Worm (Caenorhabditis elegans) whole organism, L3 larva: ENCODE results near the gene rpn-3.

ENCODE experiments used
- ama-1 ChIP-seq: fragments of 150-350 bp; optimal IDR thresholded peaks from 2 replicates; lab custom pipeline; 2018
- ceh-82 ChIP-seq: fragments of 150-350 bp; optimal IDR thresholded peaks from 2 replicates; lab custom pipeline; 2014; ENCODE audit warnings: missing biosample characterization, missing genetic modification characterization
- daf-12 ChIP-seq: fragments of 150-350 bp; optimal IDR thresholded peaks from 2 replicates; lab custom pipeline; 2014; ENCODE audit warnings: missing biosample characterization, missing genetic modification reagents, missing genetic modification characterization
- fkh-10 ChIP-seq: sonication (generic microtip); optimal IDR thresholded peaks from 2 replicates; lab custom pipeline; 2017; ENCODE audit warnings: missing biosample characterization, missing genetic modification reagents, missing genetic modification characterization
- fos-1 ChIP-seq: fragments of 150-350 bp; optimal IDR thresholded peaks from 2 replicates; lab custom pipeline; 2014; ENCODE audit warnings: missing biosample characterization, missing genetic modification characterization
- pqm-1 ChIP-seq: fragments of 150-350 bp; optimal IDR thresholded peaks from 2 replicates; lab custom pipeline; 2017; ENCODE audit warnings: missing biosample characterization, missing genetic modification characterization, inconsistent platforms
- unc-62 ChIP-seq: fragments of 150-350 bp; sonication (generic microtip); optimal IDR thresholded peaks from 4 replicates; lab custom pipeline; 2014; ENCODE audit warnings: missing biosample characterization, missing genetic modification reagents, missing genetic modification characterization

DNA sequence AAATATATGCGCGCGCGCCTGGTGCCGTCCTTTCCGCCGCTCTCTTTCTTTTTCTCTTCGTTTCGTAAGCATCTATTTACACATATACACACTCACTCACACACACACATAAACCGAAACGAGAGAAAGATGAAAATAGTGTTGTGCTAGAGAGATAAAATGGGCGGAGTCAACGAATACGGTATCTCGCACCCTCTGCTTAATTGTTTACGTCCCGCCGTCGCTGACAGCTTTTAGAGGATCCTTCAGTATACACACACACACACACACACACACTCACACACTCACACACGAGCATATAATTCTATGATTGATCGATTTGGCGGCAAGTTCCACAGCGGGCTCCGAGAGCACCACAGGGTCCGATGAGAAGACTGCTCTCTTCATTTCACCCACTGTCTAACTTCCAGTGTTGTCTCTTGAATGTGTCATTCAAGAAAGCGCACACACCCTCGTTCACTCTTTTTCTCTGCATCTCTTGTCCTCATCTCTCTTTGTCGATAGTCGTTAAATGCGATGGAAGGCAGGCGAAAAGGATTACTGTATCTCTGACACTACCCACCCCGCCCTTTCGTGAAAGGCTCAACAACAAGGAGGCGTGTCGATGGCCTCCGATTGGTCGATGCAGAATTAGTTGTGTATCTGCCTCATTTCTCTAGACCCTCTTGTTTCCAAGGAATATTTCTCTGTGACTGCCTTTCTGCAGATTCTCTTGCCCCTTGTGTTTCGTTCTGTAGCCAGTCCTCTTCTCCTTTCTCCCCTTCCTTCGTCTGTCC is 29.8 kb upstream of the rpn-3 start:
- TF ChIP-seq pqm-1 (tag; lab: Kevin White, UChicago) (peak; percentile 79), ama-1 (lab: Kevin White, UChicago) (no peak), unc-62 (GFP tag; lab: Kevin White, UChicago) (peak; percentile 94), daf-12 (tag; lab: Kevin White, UChicago) (no peak), fkh-10 (GFP tag; lab: Kevin White, UChicago) (peak; percentile 58), fos-1 (no peak), ceh-82 (tag; lab: Kevin White, UChicago) (peak; percentile 89)
